Worm (Caenorhabditis elegans) whole organism, early embryonic: ENCODE data around the gene atln-1.

Experiments used
- B0310.2 ChIP-seq: sonication (generic microtip); optimal IDR thresholded peaks from 2 replicates; lab custom pipeline; 2016; ENCODE audit warnings: mild to moderate bottlenecking, missing genetic modification characterization, missing compliant biosample characterization
- F13C5.2 ChIP-seq: sonication (generic microtip); optimal IDR thresholded peaks from 2 replicates; lab custom pipeline; 2017; ENCODE audit warnings: mild to moderate bottlenecking, missing genetic modification characterization, inconsistent platforms, missing compliant biosample characterization
- aly-1 ChIP-seq: sonication (generic microtip); optimal IDR thresholded peaks from 2 replicates; lab custom pipeline; 2016; ENCODE audit warnings: missing genetic modification characterization, missing compliant biosample characterization
- ama-1 ChIP-seq: fragments of 150-350 bp; optimal IDR thresholded peaks from 2 replicates; lab custom pipeline; 2014
- ceh-13 ChIP-seq: fragments of 200-800 bp; sonication (Bioruptor generic); optimal IDR thresholded peaks from 2 replicates; lab custom pipeline; 2018; ENCODE audit warnings: mild to moderate bottlenecking, missing genetic modification characterization, missing compliant biosample characterization
- ceh-36 ChIP-seq: sonication (generic microtip); optimal IDR thresholded peaks from 2 replicates; lab custom pipeline; 2016; ENCODE audit warnings: missing genetic modification characterization, inconsistent platforms, missing compliant biosample characterization
- ets-7 ChIP-seq: sonication (generic microtip); optimal IDR thresholded peaks from 2 replicates; lab custom pipeline; 2016; ENCODE audit warnings: missing genotype, missing genetic modification characterization, missing compliant biosample characterization
- flt-1 ChIP-seq: fragments of 200-800 bp; sonication (Bioruptor generic); IDR thresholded peaks from 2 replicates; pipeline ENCODE4 v1.3.6; 2022; ENCODE audit warnings: missing genetic modification characterization, missing compliant biosample characterization
- hmbx-1 ChIP-seq: sonication (generic microtip); optimal IDR thresholded peaks from 2 replicates; lab custom pipeline; 2016; ENCODE audit warnings: mild to moderate bottlenecking, missing genetic modification characterization, missing compliant biosample characterization
- hmg-4 ChIP-seq: fragments of 200-800 bp; sonication (Bioruptor generic); optimal IDR thresholded peaks from 2 replicates; lab custom pipeline; 2018; ENCODE audit warnings: mild to moderate bottlenecking, missing genetic modification characterization, missing compliant biosample characterization
- hnd-1 ChIP-seq: sonication (generic microtip); optimal IDR thresholded peaks from 2 replicates; lab custom pipeline; 2016; ENCODE audit warnings: missing genetic modification characterization, missing compliant biosample characterization
- pes-1 ChIP-seq: fragments of 200-800 bp; sonication (Bioruptor generic); IDR thresholded peaks from 2 replicates; pipeline ENCODE4 v1.3.6; 2022; ENCODE audit warnings: missing genetic modification reagents, missing genetic modification characterization, missing compliant biosample characterization
- scrt-1 ChIP-seq: fragments of 200-800 bp; sonication (Bioruptor generic); IDR thresholded peaks from 2 replicates; pipeline ENCODE4 v1.3.6; 2022; ENCODE audit warnings: missing genetic modification characterization, missing compliant biosample characterization
- sea-1 ChIP-seq: fragments of 200-800 bp; sonication (Bioruptor generic); conservative IDR thresholded peaks from 2 replicates; pipeline ENCODE4 v1.3.6; 2022; ENCODE audit warnings: missing genetic modification characterization, missing compliant biosample characterization
- tbx-11 ChIP-seq: fragments of 200-800 bp; sonication (Bioruptor generic); IDR thresholded peaks from 2 replicates; pipeline ENCODE4 v1.3.6; 2022; ENCODE audit warnings: missing genetic modification characterization, missing compliant biosample characterization
- tbx-37 ChIP-seq: fragments of 200-800 bp; sonication (Bioruptor generic); conservative IDR thresholded peaks from 2 replicates; pipeline ENCODE4 v1.3.6; 2022; ENCODE audit warnings: missing genetic modification reagents, missing genetic modification characterization, missing compliant biosample characterization
- tra-4 ChIP-seq: sonication (generic microtip); optimal IDR thresholded peaks from 2 replicates; lab custom pipeline; 2017; ENCODE audit warnings: missing genetic modification characterization, missing compliant biosample characterization

The atln-1 gene

DNA sequence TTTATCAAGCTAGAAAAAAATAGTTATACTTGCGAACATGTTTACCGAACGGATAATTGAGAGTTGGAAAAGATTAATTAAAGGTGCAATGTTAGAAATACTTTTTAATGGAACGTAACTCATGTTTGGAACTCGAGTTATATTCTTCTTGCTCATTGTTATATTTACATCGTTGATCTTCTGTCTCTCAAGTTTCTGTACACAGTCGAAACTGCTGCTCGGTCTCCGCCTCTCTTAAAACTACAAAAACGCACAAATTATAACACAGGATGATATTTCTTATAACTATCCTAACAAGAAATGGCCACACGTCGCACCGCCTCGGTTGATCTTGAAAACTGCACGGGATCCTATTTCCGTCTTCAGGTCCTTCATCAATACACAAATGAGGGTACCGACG, 46.0 kb downstream of the atln-1 start, which contains the start of gene pudl-2:
Gene pudl-2 (plus strand): TSS at position 301 of the 400 bp plus-strand sequence.
- TF ChIP-seq pes-1 (GFP tag; lab: Robert Waterston, UW) (no peak), ceh-36 (tag; lab: Kevin White, UChicago) (no peak), tbx-11 (GFP tag; lab: Robert Waterston, UW) (no peak), tra-4 (tag; lab: Kevin White, UChicago) (no peak), flt-1 (no peak), hmbx-1 (tag; lab: Kevin White, UChicago) (no peak), B0310.2 (tag; lab: Kevin White, UChicago) (no peak), scrt-1 (GFP tag; lab: Robert Waterston, UW) (no peak), ceh-13 (GFP tag; lab: Kevin White, UChicago) (no peak), hnd-1 (tag; lab: Kevin White, UChicago) (no peak), tbx-37 (GFP tag; lab: Robert Waterston, UW) (no peak), aly-1 (tag; lab: Kevin White, UChicago) (no peak), ets-7 (tag; lab: Kevin White, UChicago) (no peak), F13C5.2 (no peak), sea-1 (GFP tag; lab: Robert Waterston, UW) (no peak), hmg-4 (GFP tag; lab: Kevin White, UChicago) (no peak), ama-1 (lab: Kevin White, UChicago) (no peak)

DNA sequence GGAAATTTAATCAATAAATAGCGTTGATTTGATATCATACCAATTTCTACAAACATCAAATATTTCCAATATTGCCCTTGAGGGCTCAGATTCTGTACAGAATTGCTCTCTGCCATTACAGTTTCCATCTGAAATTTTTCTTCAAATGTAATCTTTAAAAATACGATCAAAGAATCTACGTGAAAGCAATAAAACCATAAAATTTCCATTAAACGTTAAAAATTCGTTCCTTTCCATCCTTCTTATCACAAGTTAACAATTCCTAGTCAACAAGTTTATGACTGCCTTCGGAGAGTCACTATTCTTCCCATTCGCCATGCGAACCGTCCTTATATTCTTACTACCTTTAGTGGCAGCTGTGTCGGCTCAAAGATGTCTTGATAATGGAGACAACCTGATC, 46.9 kb downstream of the atln-1 start, which contains the start of gene clec-82:
Gene clec-82 (plus strand): TSS at position 301 of the 400 bp plus-strand sequence.
- TF ChIP-seq ets-7 (tag; lab: Kevin White, UChicago) (no peak), flt-1 (no peak), hnd-1 (tag; lab: Kevin White, UChicago) (no peak), hmg-4 (GFP tag; lab: Kevin White, UChicago) (no peak), F13C5.2 (no peak), aly-1 (tag; lab: Kevin White, UChicago) (no peak), ama-1 (lab: Kevin White, UChicago) (no peak), tra-4 (tag; lab: Kevin White, UChicago) (no peak), scrt-1 (GFP tag; lab: Robert Waterston, UW) (no peak), hmbx-1 (tag; lab: Kevin White, UChicago) (no peak), pes-1 (GFP tag; lab: Robert Waterston, UW) (no peak), sea-1 (GFP tag; lab: Robert Waterston, UW) (no peak), tbx-37 (GFP tag; lab: Robert Waterston, UW) (no peak), ceh-36 (tag; lab: Kevin White, UChicago) (no peak), B0310.2 (tag; lab: Kevin White, UChicago) (no peak), ceh-13 (GFP tag; lab: Kevin White, UChicago) (no peak), tbx-11 (GFP tag; lab: Robert Waterston, UW) (no peak)

DNA sequence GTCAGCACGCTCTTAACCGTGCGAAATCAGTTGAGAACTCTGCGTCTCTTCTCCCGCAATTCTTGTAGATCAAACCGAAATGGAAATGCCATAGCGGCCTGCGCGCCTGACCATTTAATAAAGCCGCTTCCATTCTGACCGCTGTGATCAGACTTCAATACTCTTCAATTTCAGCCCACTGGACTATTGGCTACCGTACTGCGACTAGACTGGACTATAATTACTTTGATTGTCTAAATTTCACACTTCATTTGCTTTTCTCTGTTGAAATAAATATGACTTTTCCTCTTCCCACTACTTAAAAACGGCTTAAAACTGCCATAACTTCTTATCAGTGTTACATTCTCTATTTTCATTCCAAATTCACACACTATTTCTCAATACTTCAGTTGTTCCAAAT, 49.8 kb downstream of the atln-1 start, which contains the start of gene Y54G2A.7:
Gene Y54G2A.7 (plus strand): TSS at position 301 of the 400 bp plus-strand sequence.
- no peak for TF ChIP-seq F13C5.2
- no peak for TF ChIP-seq flt-1
- TF ChIP-seq aly-1 (tag; lab: Kevin White, UChicago), result no peak
- no peak for TF ChIP-seq B0310.2 (tag; lab: Kevin White, UChicago)
- no peak for TF ChIP-seq sea-1 (GFP tag; lab: Robert Waterston, UW)
- no peak for TF ChIP-seq ama-1 (lab: Kevin White, UChicago)
- TF ChIP-seq ceh-36 (tag; lab: Kevin White, UChicago), result no peak
- TF ChIP-seq hmbx-1 (tag; lab: Kevin White, UChicago), result no peak

DNA sequence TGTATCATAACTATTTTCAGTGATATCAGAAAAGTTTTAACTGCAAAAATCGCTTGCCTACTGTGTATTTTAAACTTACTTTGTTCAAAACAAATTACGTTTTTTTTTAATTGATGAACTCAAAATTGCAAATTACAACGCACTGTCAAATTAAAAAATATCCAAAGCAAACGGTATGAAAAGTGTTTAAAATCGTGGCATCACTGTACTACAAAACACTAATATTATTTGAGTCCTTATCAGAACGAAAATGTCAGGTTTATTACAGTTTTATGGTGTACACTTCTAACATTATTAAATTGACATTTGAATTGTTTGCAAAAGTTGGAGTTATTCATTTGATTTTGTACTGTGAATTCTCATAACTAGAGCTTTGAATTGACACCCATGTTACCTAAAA, 52.8 kb downstream of the atln-1 start, which contains the start of gene clec-83:
Gene clec-83 (minus strand): TSS at position 213 of the 400 bp plus-strand sequence.
- TF ChIP-seq ets-7 (tag; lab: Kevin White, UChicago), result no peak
- TF ChIP-seq ceh-13 (GFP tag; lab: Kevin White, UChicago), result no peak
- TF ChIP-seq hmg-4 (GFP tag; lab: Kevin White, UChicago), result no peak
- no peak for TF ChIP-seq B0310.2 (tag; lab: Kevin White, UChicago)
- no peak for TF ChIP-seq ceh-36 (tag; lab: Kevin White, UChicago)

DNA sequence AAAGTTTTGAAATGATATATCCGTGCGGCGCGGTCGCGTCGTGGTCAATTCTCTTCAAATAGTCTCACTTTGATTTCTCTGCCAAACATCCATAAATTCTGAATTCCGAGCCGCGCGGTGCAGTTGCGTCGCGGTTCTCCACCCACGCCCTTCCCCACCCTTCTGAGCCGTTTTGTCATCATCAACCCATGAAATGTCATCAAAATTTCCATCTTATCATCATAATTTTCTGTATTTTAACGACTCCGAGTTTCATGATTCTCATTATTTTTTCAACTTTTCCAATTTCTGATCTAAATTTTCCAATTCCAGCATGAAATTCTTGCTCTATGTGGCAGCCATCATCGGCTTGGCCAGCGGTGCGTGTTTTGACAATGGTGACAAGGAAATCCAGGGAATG, 53.7 kb downstream of the atln-1 start, which contains the start of gene clec-84:
Gene clec-84 (plus strand): TSS at position 301 of the 400 bp plus-strand sequence.
- TF ChIP-seq flt-1 (no peak), F13C5.2 (no peak), B0310.2 (tag; lab: Kevin White, UChicago) (no peak), ceh-13 (GFP tag; lab: Kevin White, UChicago) (no peak), pes-1 (GFP tag; lab: Robert Waterston, UW) (no peak), tra-4 (tag; lab: Kevin White, UChicago) (no peak)

DNA sequence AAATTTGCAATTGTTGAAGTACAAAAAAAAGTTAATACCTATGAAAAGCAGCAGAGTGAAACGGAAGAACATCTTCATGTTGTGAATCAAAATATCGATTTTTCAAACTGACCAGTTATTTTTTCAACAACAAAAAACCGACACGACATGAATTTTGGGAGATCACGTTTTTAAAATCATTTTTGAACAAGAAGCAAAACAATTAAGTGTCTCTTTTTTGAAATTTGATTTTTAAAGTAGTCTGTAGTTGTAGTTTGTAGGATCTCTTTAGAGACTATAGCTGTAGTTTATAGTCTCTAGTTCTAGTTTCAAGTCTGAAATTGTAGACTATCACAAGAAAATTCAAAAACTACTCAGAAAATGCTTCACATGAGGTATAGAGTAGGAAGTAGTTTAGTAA, 55.4 kb downstream of the atln-1 start, which contains the start of gene Y54G2A.15:
Gene Y54G2A.15 (minus strand): TSS at position 101 of the 400 bp plus-strand sequence.
- TF ChIP-seq ama-1 (lab: Kevin White, UChicago), result no peak
- no peak for TF ChIP-seq aly-1 (tag; lab: Kevin White, UChicago)
- no peak for TF ChIP-seq ets-7 (tag; lab: Kevin White, UChicago)
- TF ChIP-seq hmbx-1 (tag; lab: Kevin White, UChicago), result no peak
- no peak for TF ChIP-seq tra-4 (tag; lab: Kevin White, UChicago)
- no peak for TF ChIP-seq F13C5.2
- TF ChIP-seq B0310.2 (tag; lab: Kevin White, UChicago), result no peak
- no peak for TF ChIP-seq sea-1 (GFP tag; lab: Robert Waterston, UW)
- no peak for TF ChIP-seq ceh-36 (tag; lab: Kevin White, UChicago)
- TF ChIP-seq tbx-37 (GFP tag; lab: Robert Waterston, UW), result no peak
- no peak for TF ChIP-seq scrt-1 (GFP tag; lab: Robert Waterston, UW)
- no peak for TF ChIP-seq flt-1
- TF ChIP-seq pes-1 (GFP tag; lab: Robert Waterston, UW), result no peak
- TF ChIP-seq ceh-13 (GFP tag; lab: Kevin White, UChicago), result no peak

DNA sequence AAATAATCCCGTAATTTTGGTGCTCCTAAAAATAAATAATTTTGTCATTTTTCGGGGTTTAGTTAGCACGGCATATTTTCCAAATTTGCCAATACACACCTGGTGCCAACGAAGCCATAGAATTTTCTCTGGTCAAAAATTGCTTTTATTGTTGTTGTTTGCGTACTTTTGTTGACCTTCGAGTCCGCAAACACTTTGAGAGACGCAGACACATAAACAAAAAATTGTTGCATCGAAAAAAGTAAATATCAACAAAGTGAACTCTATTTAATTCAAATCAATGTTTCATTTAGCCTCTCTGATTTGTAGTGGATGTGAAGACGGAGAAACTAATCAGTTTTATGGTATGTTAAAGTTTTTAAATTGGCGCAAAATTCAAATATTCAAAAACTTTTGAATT, 57.8 kb downstream of the atln-1 start, which contains the start of gene Y54G2A.40:
Gene Y54G2A.40 (plus strand): TSS at position 213 of the 400 bp plus-strand sequence.
- TF ChIP-seq ceh-13 (GFP tag; lab: Kevin White, UChicago) (no peak), tra-4 (tag; lab: Kevin White, UChicago) (no peak)
